Fruit fly (Drosophila melanogaster): ENCODE results near the gene disco-r.
A peak's percentile ranks its signal among the peaks of the same experiment; 100 is the strongest.

disco-r gene

dm6 chrX:16104738-16105426 lies 43.9 kb downstream of the disco-r start, which contains the start of the genes CG42353 and CG42354 (continued):
- peak; percentile 92 for TF ChIP-seq CG12071 (GFP tag; optimal IDR thresholded peaks at IDR 0.05)
- peak; percentile 68 for TF ChIP-seq dati (GFP tag; IDR thresholded peaks at IDR 0.05)
- TF ChIP-seq MESR4 (GFP tag; optimal IDR thresholded peaks at IDR 0.05): peak; percentile 35
- no peak for TF ChIP-seq inv (GFP tag; IDR thresholded peaks at IDR 0.05; ENCODE audit: partially characterized antibody)
- TF ChIP-seq CG1024 (GFP tag; IDR thresholded peaks at IDR 0.05): peak; percentile 82
- no peak for TF ChIP-seq hth (optimal IDR thresholded peaks at IDR 0.05)
- TF ChIP-seq Optix (GFP tag; IDR thresholded peaks at IDR 0.05): peak; percentile 86; the same call in 2 of the 3 replicates
- peak; percentile 94 for TF ChIP-seq CG13894 (tag; optimal IDR thresholded peaks at IDR 0.05)
- TF ChIP-seq NK7.1 (GFP tag; optimal IDR thresholded peaks at IDR 0.05): peak; percentile 65
- peak in 1 of 2 experiments; percentile 98 for TF ChIP-seq Hr78 (GFP tag; optimal IDR thresholded peaks at IDR 0.05)
- peak; percentile 71 for TF ChIP-seq ham (GFP tag; IDR thresholded peaks at IDR 0.05)
- peak; percentile 97 for TF ChIP-seq PHDP (tag; optimal IDR thresholded peaks at IDR 0.05)
- TF ChIP-seq Lim3 (GFP tag; IDR thresholded peaks at IDR 0.05): peak; percentile 79
- peak; percentile 94 for TF ChIP-seq CG18764 (GFP tag; optimal IDR thresholded peaks at IDR 0.05)
- TF ChIP-seq CG34376 (GFP tag; optimal IDR thresholded peaks at IDR 0.05): peak; percentile 93
- peak; percentile 98 for TF ChIP-seq Ssrp (tag; optimal IDR thresholded peaks at IDR 0.05)
- TF ChIP-seq Spps (tag; optimal IDR thresholded peaks at IDR 0.05): peak; percentile 96
- peak; percentile 98 for TF ChIP-seq CoRest (tag; optimal IDR thresholded peaks at IDR 0.05)
- peak; percentile 90 for TF ChIP-seq CG8089 (GFP tag; optimal IDR thresholded peaks at IDR 0.05)
- TF ChIP-seq CG7839 (tag; optimal IDR thresholded peaks at IDR 0.05): peak; percentile 97
- TF ChIP-seq tna (GFP tag; IDR thresholded peaks at IDR 0.05; ENCODE audit: partially characterized antibody): peak; percentile 23; the same call in 1 of the 2 replicates
- peak; percentile 94 for TF ChIP-seq CG9817 (tag; optimal IDR thresholded peaks at IDR 0.05)
- peak; percentile 94 for TF ChIP-seq CrebB (tag; optimal IDR thresholded peaks at IDR 0.05)
- TF ChIP-seq ssp (GFP tag; IDR thresholded peaks at IDR 0.05): peak; percentile 90
- TF ChIP-seq sug (tag; optimal IDR thresholded peaks at IDR 0.05): peak; percentile 90
- TF ChIP-seq ttk (GFP tag; IDR thresholded peaks at IDR 0.05): peak; percentile 92

- TF ChIP-seq CG4360 (GFP tag; IDR thresholded peaks at IDR 0.05) (peak; percentile 87), crol (GFP tag; IDR thresholded peaks at IDR 0.05) (peak; percentile 56), trh (GFP tag; optimal IDR thresholded peaks at IDR 0.05) (no peak), insv (GFP tag; optimal IDR thresholded peaks at IDR 0.05) (peak in 1 of 2 experiments; percentile 88), Stat92E (GFP tag; optimal IDR thresholded peaks at IDR 0.05) (peak in 1 of 3 experiments; percentile 72), kah (GFP tag; optimal IDR thresholded peaks at IDR 0.05) (peak; percentile 56), ro (GFP tag; IDR thresholded peaks at IDR 0.05) (no peak), cg (GFP tag; optimal IDR thresholded peaks at IDR 0.05) (peak; percentile 83), lola (GFP tag; optimal IDR thresholded peaks at IDR 0.05) (peak in 1 of 3 experiments; percentile 19), cwo (GFP tag; optimal IDR thresholded peaks at IDR 0.05) (no peak), ham (GFP tag; IDR thresholded peaks at IDR 0.05) (no peak), CG2199 (GFP tag; IDR thresholded peaks at IDR 0.05) (peak; percentile 43; the same call in 1 of the 3 replicates), Kr (GFP tag; optimal IDR thresholded peaks at IDR 0.05) (no peak), Sox102F (GFP tag; optimal IDR thresholded peaks at IDR 0.05) (no peak)
Measured at dm6 chrX:16104056-16104737, 44.6 kb downstream of the disco-r start.

Data from whole organism, embryonic.